Worm (Caenorhabditis elegans) whole organism, L4 larva: ENCODE data around the gene ZK177.12.

ENCODE experiments used
- F26F4.8 ChIP-seq: fragments of 200-800 bp; sonication (Bioruptor generic); conservative IDR thresholded peaks from 2 replicates; pipeline ENCODE4 v1.3.6; 2022; ENCODE audit warnings: missing genetic modification characterization, missing compliant biosample characterization
- R02D3.7 ChIP-seq: fragments of 150-350 bp; sonication (generic microtip); optimal IDR thresholded peaks from 3 replicates; lab custom pipeline; 2014; ENCODE audit warnings: missing biosample characterization, missing genetic modification characterization
- T26A8.4 ChIP-seq: fragments of 200-800 bp; sonication (Bioruptor generic); IDR thresholded peaks from 2 replicates; pipeline ENCODE4 v1.3.6; 2022; ENCODE audit warnings: missing genetic modification characterization, missing compliant biosample characterization
- Y48G9A.11 ChIP-seq: fragments of 200-800 bp; sonication (Bioruptor generic); IDR thresholded peaks from 2 replicates; pipeline ENCODE4 v1.3.6; 2022; ENCODE audit warnings: missing genetic modification reagents, missing genetic modification characterization, missing compliant biosample characterization
- aha-1 ChIP-seq: fragments of 150-350 bp; peaks from one replicate; lab custom pipeline; 2014; ENCODE audit warnings: missing biosample characterization, missing genetic modification characterization
- ama-1 ChIP-seq: fragments of 150-350 bp; optimal IDR thresholded peaks from 2 replicates; lab custom pipeline; 2014; ENCODE audit warnings: inconsistent platforms, mixed read lengths
- ceh-62 ChIP-seq: sonication (generic microtip); optimal IDR thresholded peaks from 2 replicates; lab custom pipeline; 2017; ENCODE audit warnings: missing biosample characterization, missing genetic modification characterization
- daf-16 ChIP-seq, 3 experiments: sonication (generic microtip); optimal IDR thresholded peaks; 2 replicates each; lab custom pipeline; 2016 to 2017; ENCODE audit warnings: missing genetic modification characterization in 3 of 3, missing genetic modification reagents in 3 of 3, mild to moderate bottlenecking in 2 of 3, missing compliant biosample characterization in 2 of 3, missing biosample characterization in 1 of 3, moderate library complexity in 1 of 3
- daf-19 ChIP-seq: fragments of 200-800 bp; sonication (Bioruptor generic); conservative IDR thresholded peaks from 2 replicates; pipeline ENCODE4 v1.3.6; 2022; ENCODE audit warnings: missing genetic modification characterization, missing compliant biosample characterization
- dmd-6 ChIP-seq: fragments of 200-800 bp; sonication (Bioruptor generic); IDR thresholded peaks from 2 replicates; pipeline ENCODE4 v1.3.6; 2022; ENCODE audit warnings: missing genetic modification reagents, missing genetic modification characterization, missing compliant biosample characterization
- dmd-9 ChIP-seq: fragments of 200-800 bp; sonication (Bioruptor generic); IDR thresholded peaks from 2 replicates; pipeline ENCODE4 v1.3.6; 2022; ENCODE audit warnings: missing genetic modification reagents, missing genetic modification characterization, missing compliant biosample characterization
- dpl-1 ChIP-seq: fragments of 150-350 bp; optimal IDR thresholded peaks from 2 replicates; lab custom pipeline; 2014; ENCODE audit warnings: missing biosample characterization, missing genetic modification reagents, missing genetic modification characterization
- duxl-1 ChIP-seq: sonication (generic microtip); optimal IDR thresholded peaks from 2 replicates; lab custom pipeline; 2016; ENCODE audit warnings: mild to moderate bottlenecking, missing genetic modification characterization, moderate library complexity, missing compliant biosample characterization; ENCODE audit not compliant: poor library complexity
- dve-1 ChIP-seq: sonication (generic microtip); optimal IDR thresholded peaks from 2 replicates; lab custom pipeline; 2017; ENCODE audit warnings: antibody characterized with exemption, mild to moderate bottlenecking, missing genetic modification characterization, missing compliant biosample characterization; ENCODE audit not compliant: insufficient read depth
- egl-27 ChIP-seq: sonication (generic microtip); optimal IDR thresholded peaks from 3 replicates; lab custom pipeline; 2017; ENCODE audit warnings: missing biosample characterization, missing genetic modification reagents, missing genetic modification characterization
- gei-8 ChIP-seq: fragments of 200-800 bp; sonication (Bioruptor generic); optimal IDR thresholded peaks from 2 replicates; lab custom pipeline; 2018; ENCODE audit warnings: mild to moderate bottlenecking, missing genetic modification characterization, missing compliant biosample characterization
- hlh-11 ChIP-seq: fragments of 200-800 bp; sonication (Bioruptor generic); optimal IDR thresholded peaks from 2 replicates; lab custom pipeline; 2018; ENCODE audit warnings: mild to moderate bottlenecking, missing genetic modification characterization, missing compliant biosample characterization
- hmg-1.1 ChIP-seq: fragments of 200-800 bp; sonication (Bioruptor generic); IDR thresholded peaks from 2 replicates; pipeline ENCODE4 v1.3.6; 2022; ENCODE audit warnings: missing genetic modification reagents, missing genetic modification characterization, missing compliant biosample characterization
- lim-7 ChIP-seq: fragments of 200-800 bp; sonication (Bioruptor generic); IDR thresholded peaks from 2 replicates; pipeline ENCODE4 v1.3.6; 2022; ENCODE audit warnings: missing genetic modification characterization, missing compliant biosample characterization
- lin-1 ChIP-seq: fragments of 200-800 bp; sonication (Bioruptor generic); IDR thresholded peaks from 2 replicates; pipeline ENCODE4 v1.3.6; 2022; ENCODE audit warnings: missing genetic modification reagents, missing genetic modification characterization, missing compliant biosample characterization
- lin-38 ChIP-seq: fragments of 200-800 bp; sonication (Bioruptor generic); IDR thresholded peaks from 2 replicates; pipeline ENCODE4 v1.3.6; 2022; ENCODE audit warnings: missing genetic modification reagents, missing genetic modification characterization, missing compliant biosample characterization
- lin-39 ChIP-seq: fragments of 150-350 bp; optimal IDR thresholded peaks from 2 replicates; lab custom pipeline; 2014; ENCODE audit warnings: missing biosample characterization, missing genetic modification reagents, missing genetic modification characterization
- lsy-2 ChIP-seq, 2 experiments: fragments of 150-350 bp in 1 of 2; sonication (generic microtip) in 1 of 2; optimal IDR thresholded peaks; 2 replicates each; lab custom pipeline; 2014 to 2017; ENCODE audit warnings: missing biosample characterization in 2 of 2, missing genetic modification characterization in 2 of 2
- madf-5 ChIP-seq, 2 experiments: fragments of 200-800 bp; sonication (Bioruptor generic); IDR thresholded peaks; 2 replicates each; pipeline ENCODE4 v1.3.6; 2022; ENCODE audit warnings: missing compliant biosample characterization in 2 of 2, missing genetic modification characterization in 2 of 2
- madf-9 ChIP-seq: fragments of 200-800 bp; sonication (Bioruptor generic); conservative IDR thresholded peaks from 2 replicates; pipeline ENCODE4 v1.3.6; 2022; ENCODE audit warnings: missing genetic modification reagents, missing genetic modification characterization, missing compliant biosample characterization
- mes-2 ChIP-seq: sonication (generic microtip); optimal IDR thresholded peaks from 2 replicates; lab custom pipeline; 2016; ENCODE audit warnings: missing genotype, mild to moderate bottlenecking, missing genetic modification characterization, missing compliant biosample characterization; ENCODE audit not compliant: poor library complexity, severe bottlenecking
- nhr-11 ChIP-seq: fragments of 150-350 bp; optimal IDR thresholded peaks from 2 replicates; lab custom pipeline; 2014; ENCODE audit warnings: missing biosample characterization, missing genetic modification characterization
- nhr-111 ChIP-seq: fragments of 200-800 bp; sonication (Bioruptor generic); optimal IDR thresholded peaks from 2 replicates; lab custom pipeline; 2018; ENCODE audit warnings: mild to moderate bottlenecking, missing genetic modification characterization, missing compliant biosample characterization
- nhr-237 ChIP-seq: sonication (generic microtip); optimal IDR thresholded peaks from 2 replicates; lab custom pipeline; 2017; ENCODE audit warnings: missing biosample characterization, missing genetic modification characterization
- nhr-28 ChIP-seq: fragments of 150-350 bp; optimal IDR thresholded peaks from 2 replicates; lab custom pipeline; 2014; ENCODE audit warnings: missing biosample characterization, missing genetic modification characterization
- nhr-41 ChIP-seq: fragments of 200-800 bp; sonication (Bioruptor generic); IDR thresholded peaks from 2 replicates; pipeline ENCODE4 v1.3.6; 2022; ENCODE audit warnings: missing genetic modification reagents, missing genetic modification characterization, missing compliant biosample characterization
- pha-4 ChIP-seq, 2 experiments: fragments of 150-350 bp in 1 of 2; fragments of 200-800 bp in 1 of 2; sonication (Bioruptor generic) in 1 of 2; IDR thresholded peaks in 1 of 2; optimal IDR thresholded peaks in 1 of 2; 2 replicates each; pipeline versions ENCODE4 v1.3.6 to Lab custom; 2014 to 2022; ENCODE audit warnings: missing genetic modification characterization in 2 of 2, missing genetic modification reagents in 2 of 2, missing biosample characterization in 1 of 2, missing compliant biosample characterization in 1 of 2
- php-3 ChIP-seq: fragments of 200-800 bp; sonication (Bioruptor generic); IDR thresholded peaks from 2 replicates; pipeline ENCODE4 v1.3.6; 2022; ENCODE audit warnings: missing genetic modification reagents, missing genetic modification characterization, missing compliant biosample characterization
- pqm-1 ChIP-seq: sonication (generic microtip); optimal IDR thresholded peaks from 2 replicates; lab custom pipeline; 2017; ENCODE audit warnings: missing biosample characterization, missing genetic modification characterization
- sdz-12 ChIP-seq: fragments of 200-800 bp; sonication (Bioruptor generic); optimal IDR thresholded peaks from 2 replicates; lab custom pipeline; 2018; ENCODE audit warnings: mild to moderate bottlenecking, missing genetic modification characterization, missing compliant biosample characterization
- set-16 ChIP-seq: fragments of 200-800 bp; sonication (Bioruptor generic); IDR thresholded peaks from 2 replicates; pipeline ENCODE4 v1.3.6; 2022; ENCODE audit warnings: missing genetic modification reagents, missing genetic modification characterization, missing compliant biosample characterization
- skn-1 ChIP-seq: fragments of 150-350 bp; optimal IDR thresholded peaks from 2 replicates; lab custom pipeline; 2014; ENCODE audit warnings: missing biosample characterization, missing genetic modification characterization
- spr-3 ChIP-seq: fragments of 200-800 bp; sonication (Bioruptor generic); optimal IDR thresholded peaks from 2 replicates; lab custom pipeline; 2018; ENCODE audit warnings: mild to moderate bottlenecking, missing genetic modification characterization, missing compliant biosample characterization
- tag-97 ChIP-seq: fragments of 200-800 bp; sonication (Bioruptor generic); IDR thresholded peaks from 2 replicates; pipeline ENCODE4 v1.3.6; 2022; ENCODE audit warnings: missing genetic modification characterization, missing compliant biosample characterization
- tra-1 ChIP-seq: fragments of 200-800 bp; sonication (Bioruptor generic); IDR thresholded peaks from 2 replicates; pipeline ENCODE4 v1.3.6; 2022; ENCODE audit warnings: missing genetic modification reagents, missing genetic modification characterization, missing compliant biosample characterization
- vab-7 ChIP-seq: fragments of 200-800 bp; sonication (Bioruptor generic); IDR thresholded peaks from 2 replicates; pipeline ENCODE4 v1.3.6; 2022; ENCODE audit warnings: missing genetic modification reagents, missing genetic modification characterization, missing compliant biosample characterization
- zfp-3 ChIP-seq: fragments of 200-800 bp; sonication (Bioruptor generic); conservative IDR thresholded peaks from 2 replicates; pipeline ENCODE4 v1.3.6; 2022; ENCODE audit warnings: missing genetic modification reagents, missing genetic modification characterization, missing compliant biosample characterization
- zip-11 ChIP-seq: fragments of 200-800 bp; sonication (Bioruptor generic); IDR thresholded peaks from 2 replicates; pipeline ENCODE4 v1.3.6; 2022; ENCODE audit warnings: missing genetic modification characterization, missing compliant biosample characterization
- ztf-7 ChIP-seq: fragments of 150-350 bp; optimal IDR thresholded peaks from 2 replicates; lab custom pipeline; 2014; ENCODE audit warnings: missing biosample characterization, missing genetic modification characterization

Gene ZK177.12

ce11 chrII:5544145-5544515 is 22.6 kb downstream of the ZK177.12 start (continued):
- no peak for TF ChIP-seq R02D3.7 (tag; lab: Kevin White, UChicago)
- TF ChIP-seq gei-8 (GFP tag; lab: Kevin White, UChicago): no peak
- TF ChIP-seq aha-1 (tag; lab: Kevin White, UChicago): peak; percentile 48
- peak; percentile 80 for TF ChIP-seq dmd-6 (GFP tag; lab: Robert Waterston, UW)
- peak; percentile 81 for TF ChIP-seq mes-2
- TF ChIP-seq hmg-1.1 (GFP tag; lab: Robert Waterston, UW): peak; percentile 8; the same call in 1 of the 2 replicates
- TF ChIP-seq pqm-1 (tag; lab: Kevin White, UChicago): no peak
- TF ChIP-seq madf-5 (GFP tag; IDR thresholded peaks at IDR 0.05; lab: Robert Waterston, UW): no peak
- peak; percentile 62; the same call in 1 of the 2 replicates for TF ChIP-seq dmd-9 (GFP tag; lab: Robert Waterston, UW)
- TF ChIP-seq tag-97 (GFP tag; lab: Robert Waterston, UW): no peak
- TF ChIP-seq daf-19 (GFP tag; lab: Robert Waterston, UW): no peak
- peak; percentile 57 for TF ChIP-seq dpl-1 (GFP tag; lab: Kevin White, UChicago)
- TF ChIP-seq skn-1: no peak
- TF ChIP-seq hlh-11: peak; percentile 77
- no peak for TF ChIP-seq lim-7 (GFP tag; lab: Robert Waterston, UW)
- no peak for TF ChIP-seq set-16 (GFP tag; lab: Robert Waterston, UW)
- TF ChIP-seq lsy-2 (tag; optimal IDR thresholded peaks at IDR 0.05; lab: Kevin White, UChicago): peak; percentile 0 to 83
- no peak for TF ChIP-seq F26F4.8 (GFP tag; lab: Robert Waterston, UW)
- TF ChIP-seq daf-16 (GFP tag; optimal IDR thresholded peaks at IDR 0.05; lab: Kevin White, UChicago): peak in 1 of 2 experiments; percentile 76
- peak; percentile 81 for TF ChIP-seq daf-16 (tag; optimal IDR thresholded peaks at IDR 0.05; lab: Kevin White, UChicago)
- no peak for TF ChIP-seq spr-3 (GFP tag; lab: Kevin White, UChicago)
- TF ChIP-seq vab-7 (GFP tag; lab: Robert Waterston, UW): peak; percentile 61
- TF ChIP-seq nhr-11 (tag; lab: Kevin White, UChicago): peak; percentile 62
- TF ChIP-seq sdz-12: no peak
- TF ChIP-seq lin-38 (GFP tag; lab: Robert Waterston, UW): 0 out of 2 replicates have a peak, but pooled peaks have one; percentile 4
- TF ChIP-seq ama-1: peak; percentile 99
- TF ChIP-seq egl-27 (tag; lab: Kevin White, UChicago): peak; percentile 48
- no peak for TF ChIP-seq nhr-111 (GFP tag; lab: Kevin White, UChicago)
- peak; percentile 71 for TF ChIP-seq nhr-28 (tag; lab: Kevin White, UChicago)
- no peak for TF ChIP-seq zfp-3 (GFP tag; lab: Robert Waterston, UW)
- TF ChIP-seq nhr-41: peak; percentile 46; the same call in 1 of the 2 replicates
- TF ChIP-seq zip-11 (GFP tag; lab: Robert Waterston, UW): no peak
- TF ChIP-seq lin-39: no peak
- no peak for TF ChIP-seq Y48G9A.11 (GFP tag; lab: Robert Waterston, UW)
- peak; percentile 36; the same call in 1 of the 2 replicates for TF ChIP-seq php-3 (GFP tag; lab: Robert Waterston, UW)
- TF ChIP-seq ztf-7: no peak
- TF ChIP-seq dve-1 (tag; lab: Kevin White, UChicago): peak; percentile 96
- TF ChIP-seq nhr-237: no peak
- TF ChIP-seq pha-4 (GFP tag; IDR thresholded peaks at IDR 0.05; lab: Robert Waterston, UW): peak; percentile 16; the same call in 1 of the 2 replicates
- TF ChIP-seq pha-4 (tag; optimal IDR thresholded peaks at IDR 0.05; lab: Kevin White, UChicago): no peak
- TF ChIP-seq ceh-62 (tag; lab: Kevin White, UChicago): no peak
- no peak for TF ChIP-seq tra-1 (GFP tag; lab: Robert Waterston, UW)
- peak; percentile 46 for TF ChIP-seq duxl-1 (tag; lab: Kevin White, UChicago)
- peak; percentile 63; the same call in 1 of the 2 replicates for TF ChIP-seq madf-9
- TF ChIP-seq T26A8.4 (GFP tag; lab: Robert Waterston, UW): peak; percentile 4
- peak; percentile 59; the same call in 1 of the 2 replicates for TF ChIP-seq lin-1
- TF ChIP-seq, all 104 proteins: peak for 43
